Fruit fly (Drosophila melanogaster) S2 (cell line): ENCODE measurements around the gene CG7083.

Experiments
- CG8478 ChIP-seq: fragments of >200 bp; optimal IDR thresholded peaks from 2 replicates; lab custom pipeline; 2018
- CTCF ChIP-seq, 2 experiments: fragments of >200 bp; optimal IDR thresholded peaks; 2 replicates each; lab custom pipeline; 2018

CG7083 gene

dm6 chr3L:8340264-8341095, at the start of gene CG7083, which contains the start of gene Prim1:
TSS of gene CG7083 (plus strand) at chr3L:8340785.
TSS of gene Prim1 (plus strand) at chr3L:8340314.
- TF ChIP-seq CTCF (optimal IDR thresholded peaks at IDR 0.05; lab: Kevin White, UChicago) = no peak
- TF ChIP-seq CG8478 = no peak

- TF ChIP-seq CG8478 (no peak), CTCF (optimal IDR thresholded peaks at IDR 0.05; lab: Kevin White, UChicago) (no peak)
Observed at dm6 chr3L:8295227-8295626, 45.4 kb upstream of the CG7083 start, which contains the start of gene CG7201. TSS of gene CG7201 (minus strand) at chr3L:8295327.

DNA sequence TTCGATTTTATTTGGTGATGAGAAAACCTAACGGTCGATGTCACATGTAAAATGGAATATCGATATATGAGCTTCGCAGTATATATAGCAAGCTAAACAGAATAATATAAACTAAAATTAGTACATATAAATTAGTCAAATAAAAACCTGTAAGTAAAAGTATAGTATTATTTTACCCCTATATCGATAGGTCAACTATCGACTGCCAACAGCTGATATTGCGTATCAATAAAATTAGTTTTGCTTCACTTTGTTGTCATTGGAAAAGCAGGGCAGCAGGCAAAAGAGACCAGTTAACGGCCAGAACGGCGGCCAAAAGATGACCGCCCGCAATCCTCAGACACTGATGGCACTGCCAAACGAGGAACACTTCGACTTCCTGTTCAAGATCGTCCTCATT, 43.6 kb upstream of the CG7083 start, which contains the start of gene Rab19:
Gene Rab19, plus strand, starts transcription at position 78 of the 400 bp plus-strand sequence.
- TF ChIP-seq CTCF (optimal IDR thresholded peaks at IDR 0.05; lab: Kevin White, UChicago) (no peak), CG8478 (no peak)

- TF ChIP-seq CG8478 = no peak
- TF ChIP-seq CTCF (optimal IDR thresholded peaks at IDR 0.05; lab: Kevin White, UChicago) = no peak
Observed at dm6 chr3L:8297488-8297887, 43.1 kb upstream of the CG7083 start.

dm6 chr3L:8299224-8300130, 41.1 kb upstream of the CG7083 start, which contains the start of the genes Arl5 and CG13671:
TSS of gene Arl5 (minus strand) at chr3L:8299839.
TSS of gene CG13671 (plus strand) at chr3L:8300064.
- TF ChIP-seq CG8478 (no peak), CTCF (optimal IDR thresholded peaks at IDR 0.05; lab: Kevin White, UChicago) (no peak)

- TF ChIP-seq CTCF (optimal IDR thresholded peaks at IDR 0.05; lab: Kevin White, UChicago) = no peak
- TF ChIP-seq CG8478 = no peak
Observed at dm6 chr3L:8303912-8304311, 36.7 kb upstream of the CG7083 start, which contains the start of the genes CG7194 and Sbp2. TSS of gene CG7194 (minus strand) at chr3L:8304059. TSS of gene Sbp2 (plus strand) at chr3L:8304157.

DNA sequence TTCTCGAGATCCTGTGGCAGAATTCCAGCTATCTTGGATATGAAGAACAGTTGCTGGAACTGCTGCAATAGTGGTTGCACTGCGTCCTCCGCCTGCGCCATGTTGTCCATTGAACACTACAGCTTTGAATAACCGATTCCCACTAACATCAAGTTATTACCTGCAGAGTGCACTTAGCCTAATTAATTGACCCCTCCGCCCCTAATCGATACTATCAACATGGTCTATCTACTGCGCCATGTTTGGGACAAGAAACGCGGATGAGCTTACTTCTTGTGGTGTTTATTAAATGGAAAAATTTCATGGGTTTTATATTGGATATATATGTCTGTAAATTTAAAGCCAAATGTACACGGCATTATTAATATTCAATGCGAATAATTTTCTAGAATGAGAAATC, 33.7 kb upstream of the CG7083 start, which contains the start of gene Gr66a:
Gene Gr66a, minus strand, starts transcription at position 101 of the 400 bp plus-strand sequence.
- TF ChIP-seq CG8478 = no peak
- no peak for TF ChIP-seq CTCF (optimal IDR thresholded peaks at IDR 0.05; lab: Kevin White, UChicago)

DNA sequence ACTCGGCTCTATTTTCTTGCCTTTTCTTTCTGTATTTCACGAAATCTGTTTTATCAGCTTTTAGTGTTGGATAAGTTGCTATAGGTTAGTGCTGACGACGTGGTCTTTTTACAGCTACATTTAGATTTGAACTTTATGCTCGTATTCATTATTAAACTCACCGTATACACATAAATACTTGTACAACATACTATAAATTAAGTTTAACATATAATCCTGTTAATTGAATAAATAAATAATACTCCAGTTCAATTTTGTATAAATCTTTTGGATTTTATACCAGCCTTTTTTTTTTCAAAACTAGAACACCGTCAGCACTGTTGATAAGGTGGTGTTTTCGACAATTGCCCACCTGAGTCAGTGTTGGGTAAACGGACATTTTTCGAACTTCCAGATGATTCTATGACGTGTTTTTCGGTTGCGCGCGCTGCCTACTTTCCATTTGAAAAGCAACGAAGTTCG, 31.7 kb upstream of the CG7083 start, which contains the start of gene BI-1:
Gene BI-1, minus strand, starts transcription at position 51 of the 462 bp plus-strand sequence.
- no peak for TF ChIP-seq CTCF (optimal IDR thresholded peaks at IDR 0.05; lab: Kevin White, UChicago)
- no peak for TF ChIP-seq CG8478

DNA sequence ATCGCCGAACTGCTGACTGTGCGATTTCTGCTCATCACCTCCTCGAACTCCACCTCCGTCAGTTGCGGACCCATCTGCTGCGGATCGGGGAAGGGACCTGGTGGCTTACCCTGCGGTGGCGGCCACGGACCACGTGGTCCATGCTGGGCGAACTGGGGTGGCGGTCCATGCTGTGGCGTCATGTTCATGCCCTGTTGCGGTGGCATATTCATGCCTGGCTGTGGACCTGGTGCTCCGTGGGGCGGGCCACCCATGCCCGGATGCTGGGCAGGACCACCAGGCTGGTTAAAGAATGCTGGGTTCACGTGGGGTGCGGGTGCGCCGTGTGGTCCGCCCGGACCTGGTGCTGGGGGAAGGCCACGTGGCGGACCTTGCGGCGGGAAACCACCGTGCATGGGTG, 28.3 kb upstream of the CG7083 start:
- no peak for TF ChIP-seq CTCF (optimal IDR thresholded peaks at IDR 0.05; lab: Kevin White, UChicago)
- TF ChIP-seq CG8478 = no peak

- TF ChIP-seq CG8478 (no peak), CTCF (optimal IDR thresholded peaks at IDR 0.05; lab: Kevin White, UChicago) (no peak)
Observed at dm6 chr3L:8314788-8315140, 25.8 kb upstream of the CG7083 start.

DNA sequence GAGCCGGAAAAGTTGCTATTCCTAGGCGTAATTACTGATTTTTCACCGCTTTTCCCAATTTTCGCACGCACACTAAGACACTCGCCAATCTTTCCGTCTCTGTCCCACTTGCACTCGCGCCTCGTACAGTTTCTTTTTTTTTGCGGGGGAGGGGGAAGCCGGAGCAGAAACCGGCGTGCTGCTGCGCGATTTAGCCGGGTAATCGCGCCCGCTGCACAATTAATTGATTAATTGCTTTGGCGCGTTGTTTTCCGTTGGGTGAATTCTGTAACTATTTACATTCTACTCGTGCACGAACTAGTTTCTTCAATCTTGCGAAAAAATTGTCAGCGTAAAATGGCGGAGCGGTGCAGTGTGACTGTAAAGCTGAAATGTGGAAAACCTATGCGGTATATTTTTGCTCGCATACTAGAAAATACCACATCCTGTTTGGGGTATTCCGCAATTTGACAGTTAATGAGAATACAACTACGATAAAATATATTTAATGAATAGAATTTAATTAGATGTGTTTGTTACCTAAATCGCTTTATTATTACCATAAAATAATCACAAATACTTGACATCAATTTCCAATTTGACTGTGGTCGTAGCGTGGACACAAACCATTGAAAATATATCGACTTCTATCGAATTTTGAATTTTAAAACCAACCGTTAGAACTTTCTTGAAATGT, 25.3 kb upstream of the CG7083 start, which contains the start of gene Cpsf6:
Gene Cpsf6, minus strand, starts transcription at position 362 of the 676 bp plus-strand sequence.
- TF ChIP-seq CG8478 (no peak), CTCF (optimal IDR thresholded peaks at IDR 0.05; lab: Kevin White, UChicago) (no peak)

dm6 chr3L:8318916-8319506, 21.6 kb upstream of the CG7083 start, which contains the start of gene CG43059:
TSS of gene CG43059 (minus strand) at chr3L:8318966.
- no peak for TF ChIP-seq CTCF (optimal IDR thresholded peaks at IDR 0.05; lab: Kevin White, UChicago)
- TF ChIP-seq CG8478 = no peak

DNA sequence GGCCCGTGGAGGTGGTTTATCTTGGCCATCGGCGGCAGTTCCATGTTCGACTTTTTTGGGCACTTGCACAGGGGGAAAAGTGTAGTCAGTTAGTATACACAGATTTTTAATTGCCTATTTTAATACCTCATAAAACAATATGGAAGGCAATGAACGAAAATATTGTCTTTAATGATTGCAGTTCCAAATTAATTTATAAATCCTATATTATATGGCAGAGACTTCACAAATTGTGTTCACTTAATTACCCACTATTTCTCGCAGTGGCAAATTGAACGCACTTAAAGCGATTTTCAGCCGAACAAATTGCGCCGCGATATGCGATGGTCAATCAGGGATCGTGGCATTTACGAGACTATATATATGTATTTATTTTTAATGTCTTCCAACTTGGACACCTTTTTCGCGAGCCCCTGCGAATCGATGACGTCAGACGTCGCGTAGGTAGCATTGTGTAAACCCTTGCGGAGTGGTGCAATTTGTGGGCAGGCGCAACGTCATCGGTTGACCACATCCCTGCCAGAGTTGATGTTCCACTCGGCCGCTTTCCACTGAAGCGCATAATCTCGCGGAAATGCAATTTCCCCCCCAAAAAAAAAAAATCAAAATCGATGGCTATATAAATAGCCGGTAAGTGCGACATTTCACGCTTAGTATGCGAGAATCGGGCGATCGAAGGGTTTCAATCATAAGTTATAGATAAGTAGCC, 20.3 kb upstream of the CG7083 start, which contains the start of gene CG13670:
Gene CG13670, plus strand, starts transcription at position 659 of the 709 bp plus-strand sequence.
- TF ChIP-seq CTCF (optimal IDR thresholded peaks at IDR 0.05; lab: Kevin White, UChicago) = no peak
- no peak for TF ChIP-seq CG8478
